Worm (Caenorhabditis elegans): ENCODE results near the gene T02C1.2.

ce11 chrIII:9237626-9238025, 13.2 kb upstream of the T02C1.2 start:
- TF ChIP-seq unc-62 (GFP tag; optimal IDR thresholded peaks at IDR 0.05) (no peak), nhr-6 (tag; optimal IDR thresholded peaks at IDR 0.05) (no peak), mdl-1 (tag; optimal IDR thresholded peaks at IDR 0.05) (no peak), unc-39 (tag; optimal IDR thresholded peaks at IDR 0.05) (no peak), alr-1 (tag; optimal IDR thresholded peaks at IDR 0.05) (no peak), ztf-11 (tag; optimal IDR thresholded peaks at IDR 0.05) (no peak), zag-1 (tag; optimal IDR thresholded peaks at IDR 0.05) (no peak), snpc-4 (tag; optimal IDR thresholded peaks at IDR 0.05) (no peak), nhr-77 (tag; optimal IDR thresholded peaks at IDR 0.05) (no peak), lin-11 (tag; optimal IDR thresholded peaks at IDR 0.05) (no peak), F13H6.1 (tag; optimal IDR thresholded peaks at IDR 0.05) (no peak)
